Fruit fly (Drosophila melanogaster) whole organism, embryonic: ENCODE measurements around the gene nAChRalpha1.
A peak's percentile ranks its signal among the peaks of the same experiment; 100 is the strongest.

ENCODE experiments used
- Atf3 ChIP-seq: fragments of 200-800 bp; sonication (Bioruptor generic); optimal IDR thresholded peaks from 3 replicates; lab custom pipeline; 2016; ENCODE audit warnings: missing biosample characterization, missing genetic modification characterization
- B-H1 ChIP-seq: fragments of 200-800 bp; sonication (Bioruptor generic); IDR thresholded peaks from 3 replicates; pipeline ENCODE4 v1.3.6; 2022; ENCODE audit warnings: missing biosample characterization, missing genetic modification characterization
- Bgb ChIP-seq: fragments of 200-800 bp; sonication (Bioruptor generic); IDR thresholded peaks from 2 replicates; pipeline ENCODE4 v1.3.6; 2022; ENCODE audit warnings: missing biosample characterization, missing genetic modification characterization; ENCODE audit not compliant: partially characterized antibody
- CG10209 ChIP-seq: fragments of 200-800 bp; sonication (Bioruptor generic); optimal IDR thresholded peaks from 3 replicates; lab custom pipeline; 2017; ENCODE audit warnings: missing biosample characterization, mild to moderate bottlenecking, missing genetic modification characterization, missing genetic modification reagents
- CG11247 ChIP-seq: fragments of 200-800 bp; sonication (Bioruptor generic); IDR thresholded peaks from 2 replicates; pipeline ENCODE4 v1.3.6; 2022; ENCODE audit warnings: missing biosample characterization, missing genetic modification characterization
- CG13775 ChIP-seq: fragments of 200-800 bp; sonication (Bioruptor generic); optimal IDR thresholded peaks from 3 replicates; lab custom pipeline; 2017; ENCODE audit warnings: missing biosample characterization, mild to moderate bottlenecking, missing genetic modification characterization
- CG14860 ChIP-seq: fragments of 200-800 bp; sonication (Bioruptor generic); IDR thresholded peaks from 3 replicates; pipeline ENCODE4 v1.3.6; 2022; ENCODE audit warnings: missing biosample characterization, missing genetic modification characterization; ENCODE audit not compliant: partially characterized antibody
- CG15269 ChIP-seq: fragments of 200-800 bp; sonication (Bioruptor generic); optimal IDR thresholded peaks from 2 replicates; lab custom pipeline; 2018; ENCODE audit warnings: missing biosample characterization, mild to moderate bottlenecking, missing genetic modification characterization, moderate library complexity
- CG1832 ChIP-seq: fragments of 200-800 bp; sonication (Bioruptor generic); optimal IDR thresholded peaks from 2 replicates; lab custom pipeline; 2017; ENCODE audit warnings: missing biosample characterization, mild to moderate bottlenecking, missing genetic modification characterization, inconsistent platforms
- CG2199 ChIP-seq: fragments of 200-800 bp; sonication (Bioruptor generic); IDR thresholded peaks from 3 replicates; pipeline ENCODE4 v1.3.6; 2022; ENCODE audit warnings: missing biosample characterization, missing genetic modification characterization
- CG5180 ChIP-seq: fragments of 200-800 bp; sonication (Bioruptor generic); optimal IDR thresholded peaks from 3 replicates; lab custom pipeline; 2017; ENCODE audit warnings: missing biosample characterization, missing genetic modification characterization, mild to moderate bottlenecking, moderate library complexity, missing genetic modification reagents
- CG5245 ChIP-seq: fragments of 200-800 bp; sonication (Bioruptor generic); optimal IDR thresholded peaks from 3 replicates; lab custom pipeline; 2016; ENCODE audit warnings: missing biosample characterization, missing genetic modification characterization
- CG6175 ChIP-seq: fragments of 200-800 bp; sonication (Bioruptor generic); IDR thresholded peaks from 3 replicates; pipeline ENCODE4 v1.3.6; 2022; ENCODE audit warnings: missing biosample characterization, missing genetic modification characterization
- CG7271 ChIP-seq: fragments of 200-800 bp; sonication (Bioruptor generic); optimal IDR thresholded peaks from 2 replicates; lab custom pipeline; 2018; ENCODE audit warnings: missing biosample characterization, mild to moderate bottlenecking, missing genetic modification characterization, moderate library complexity
- Dek ChIP-seq: fragments of 200-800 bp; sonication (Bioruptor generic); optimal IDR thresholded peaks from 3 replicates; lab custom pipeline; 2019; ENCODE audit warnings: missing biosample characterization, mild to moderate bottlenecking, missing genetic modification characterization, moderate library complexity
- Ets65A ChIP-seq: fragments of 200-800 bp; sonication (Bioruptor generic); peaks from one replicate; lab custom pipeline; 2016; ENCODE audit warnings: missing biosample characterization, missing genetic modification characterization
- Hsf ChIP-seq: fragments of 200-800 bp; sonication (Bioruptor generic); optimal IDR thresholded peaks from 3 replicates; lab custom pipeline; 2016; ENCODE audit warnings: missing biosample characterization, missing genetic modification characterization
- Meics ChIP-seq: fragments of 200-800 bp; sonication (Bioruptor generic); optimal IDR thresholded peaks from 2 replicates; lab custom pipeline; 2017; ENCODE audit warnings: missing biosample characterization, mild to moderate bottlenecking, missing genetic modification characterization
- Mrtf ChIP-seq: fragments of 200-800 bp; sonication (Bioruptor generic); IDR thresholded peaks from 3 replicates; pipeline ENCODE4 v1.3.6; 2022; ENCODE audit warnings: missing biosample characterization, missing genetic modification characterization
- NC2β ChIP-seq: fragments of 200-800 bp; sonication (Bioruptor generic); optimal IDR thresholded peaks from 2 replicates; lab custom pipeline; 2016; ENCODE audit warnings: missing biosample characterization, missing genetic modification characterization
- Ptx1 ChIP-seq: fragments of 200-800 bp; sonication (Bioruptor generic); IDR thresholded peaks from 2 replicates; pipeline ENCODE4 v1.3.6; 2022; ENCODE audit warnings: missing biosample characterization, missing genetic modification characterization
- Sry-β ChIP-seq: fragments of 200-800 bp; sonication (Bioruptor generic); optimal IDR thresholded peaks from 2 replicates; lab custom pipeline; 2018; ENCODE audit warnings: missing biosample characterization, mild to moderate bottlenecking, missing genetic modification characterization, moderate library complexity
- dpn ChIP-seq, 2 experiments: fragments of 200-800 bp; sonication (Bioruptor generic); optimal IDR thresholded peaks; 3 replicates each; lab custom pipeline; 2016; ENCODE audit warnings: missing biosample characterization in 2 of 2, missing genetic modification characterization in 2 of 2
- exex ChIP-seq: fragments of 200-800 bp; sonication (Bioruptor generic); optimal IDR thresholded peaks from 4 replicates; lab custom pipeline; 2018; ENCODE audit warnings: missing biosample characterization, mild to moderate bottlenecking, missing genetic modification characterization, moderate library complexity
- jing ChIP-seq: fragments of 200-800 bp; sonication (Bioruptor generic); optimal IDR thresholded peaks from 2 replicates; lab custom pipeline; 2018; ENCODE audit warnings: missing biosample characterization, mild to moderate bottlenecking, missing genetic modification characterization
- jumu ChIP-seq: fragments of 200-800 bp; sonication (Bioruptor generic); optimal IDR thresholded peaks from 3 replicates; lab custom pipeline; 2016; ENCODE audit warnings: missing biosample characterization, missing genetic modification characterization
- mam ChIP-seq: fragments of 200-800 bp; sonication (Bioruptor generic); optimal IDR thresholded peaks from 3 replicates; lab custom pipeline; 2016; ENCODE audit warnings: missing biosample characterization, missing genetic modification characterization
- p53 ChIP-seq: fragments of 200-800 bp; sonication (Bioruptor generic); optimal IDR thresholded peaks from 2 replicates; lab custom pipeline; 2016; ENCODE audit warnings: missing biosample characterization, missing genetic modification characterization
- peb ChIP-seq: fragments of 200-800 bp; sonication (Bioruptor generic); IDR thresholded peaks from 2 replicates; pipeline ENCODE4 v1.3.6; 2022; ENCODE audit warnings: missing biosample characterization, missing genetic modification characterization
- schlank ChIP-seq: fragments of 200-800 bp; sonication (Bioruptor generic); optimal IDR thresholded peaks from 2 replicates; lab custom pipeline; 2018; ENCODE audit warnings: missing biosample characterization, mild to moderate bottlenecking, missing genetic modification characterization
- sug ChIP-seq: fragments of 200-800 bp; optimal IDR thresholded peaks from 2 replicates; lab custom pipeline; 2019; ENCODE audit warnings: missing biosample characterization, mild to moderate bottlenecking, missing genetic modification characterization, moderate library complexity
- tgo ChIP-seq: fragments of 200-800 bp; sonication (Bioruptor generic); IDR thresholded peaks from 3 replicates; pipeline ENCODE4 v1.3.6; 2022; ENCODE audit warnings: missing biosample characterization, missing genetic modification characterization
- tx ChIP-seq: fragments of 200-800 bp; sonication (Bioruptor generic); optimal IDR thresholded peaks from 2 replicates; lab custom pipeline; 2016; ENCODE audit warnings: missing biosample characterization, missing genetic modification characterization
- unc-4 ChIP-seq: fragments of 200-800 bp; sonication (Bioruptor generic); IDR thresholded peaks from 2 replicates; pipeline ENCODE4 v1.3.6; 2022; ENCODE audit warnings: missing biosample characterization, missing genetic modification characterization; ENCODE audit not compliant: partially characterized antibody
- zen2 ChIP-seq: fragments of 200-800 bp; sonication (Bioruptor generic); IDR thresholded peaks from 3 replicates; pipeline ENCODE4 v1.3.6; 2022; ENCODE audit warnings: missing biosample characterization, missing genetic modification characterization; ENCODE audit not compliant: partially characterized antibody
- zfh2 ChIP-seq: fragments of 200-800 bp; sonication (Bioruptor generic); optimal IDR thresholded peaks from 2 replicates; lab custom pipeline; 2016; ENCODE audit warnings: missing biosample characterization, missing genetic modification characterization

Gene nAChRalpha1

DNA sequence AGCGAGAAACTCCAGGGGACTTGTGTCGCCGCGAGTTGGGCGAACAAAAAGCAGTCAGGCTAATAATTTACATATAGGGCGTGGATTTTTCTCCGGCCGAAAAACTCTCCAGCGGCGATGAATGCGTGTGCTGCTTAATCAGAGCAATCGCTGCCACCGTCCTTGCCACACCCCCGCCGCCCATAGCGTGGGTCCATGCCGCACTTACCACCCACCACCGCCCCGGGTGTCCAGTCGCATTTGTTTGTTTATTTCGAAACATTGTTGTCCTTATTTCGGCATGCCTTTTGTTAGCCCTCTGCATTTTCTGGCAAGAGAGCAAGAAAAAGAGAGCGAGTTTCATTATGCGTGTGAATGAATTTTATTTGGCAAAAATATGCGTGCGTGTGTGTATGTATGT lies 890 bp upstream of the nAChRalpha1 start (continued):
- TF ChIP-seq CG15269 (tag; lab: Kevin White, UChicago) (no peak), NC2β (GFP tag; lab: Kevin White, UChicago) (no peak), B-H1 (GFP tag; lab: Robert Waterston, UW) (no peak), exex (no peak), peb (GFP tag; lab: Robert Waterston, UW) (no peak), Sry-β (GFP tag; lab: Kevin White, UChicago) (no peak), CG6175 (GFP tag; lab: Robert Waterston, UW) (no peak), mam (GFP tag; lab: Kevin White, UChicago) (no peak), Dek (tag; lab: Kevin White, UChicago) (no peak), dpn (GFP tag; optimal IDR thresholded peaks at IDR 0.05; lab: Kevin White, UChicago) (no peak), CG7271 (tag; lab: Kevin White, UChicago) (no peak), schlank (no peak), tx (no peak), CG14860 (GFP tag; lab: Robert Waterston, UW) (no peak), CG5180 (no peak), Mrtf (0 out of 3 replicates have a peak, but pooled peaks have one; percentile 10), sug (no peak), Bgb (GFP tag; lab: Robert Waterston, UW) (no peak), tgo (GFP tag; lab: Robert Waterston, UW) (no peak)
- TF ChIP-seq, all 482 proteins: peak for 8

DNA sequence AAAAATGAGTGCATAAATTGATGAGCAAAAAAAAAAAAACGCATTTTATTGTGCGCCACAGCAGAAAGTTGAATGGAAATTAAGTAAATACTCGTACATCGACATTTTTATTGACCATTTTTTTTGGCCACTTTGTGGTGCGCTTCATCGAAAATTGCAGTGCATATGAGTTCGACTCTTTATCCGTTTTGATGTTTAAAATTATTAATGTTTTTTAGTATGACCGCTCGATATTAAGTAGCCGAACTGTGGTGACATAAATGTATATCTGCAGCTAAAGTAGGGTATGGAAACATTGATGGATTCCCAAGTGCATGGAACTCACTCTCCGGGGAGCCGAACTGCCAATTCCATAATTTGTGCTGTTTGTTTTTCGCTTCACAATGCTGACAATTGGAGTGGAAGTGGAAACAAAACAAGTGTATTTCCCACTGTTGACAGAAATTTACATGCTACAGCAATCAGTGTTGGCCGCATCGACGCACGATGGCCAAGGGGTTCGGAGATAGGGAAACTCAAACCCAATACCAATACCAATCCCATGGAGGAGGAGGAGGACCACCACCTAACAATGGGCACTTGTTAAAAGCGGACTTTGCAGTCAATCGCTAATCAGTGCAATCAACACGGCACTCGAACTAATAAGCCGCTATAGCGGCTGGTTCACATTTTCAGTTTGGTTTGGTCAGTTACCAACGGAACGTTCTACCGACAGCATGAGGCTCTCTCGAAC lies 64.6 kb downstream of the nAChRalpha1 start, which contains the start of gene CG13616:
TSS of gene CG13616 (plus strand) at position 683 of the 733 bp plus-strand sequence.
- TF ChIP-seq Ets65A (peak; percentile 9), CG13775 (GFP tag; lab: Kevin White, UChicago) (no peak)

dm6 chr3R:24390239-24390638 lies 66.7 kb downstream of the nAChRalpha1 start, which contains the start of the genes CG5768 and CG13615:
CG5768 (minus strand) TSS chr3R:24390339.
CG13615 (plus strand) TSS chr3R:24390518.
- TF ChIP-seq zen2 (GFP tag; lab: Robert Waterston, UW) (no peak), CG5245 (GFP tag; lab: Kevin White, UChicago) (no peak), p53 (no peak), zfh2 (GFP tag; lab: Kevin White, UChicago) (no peak), CG1832 (no peak)

DNA sequence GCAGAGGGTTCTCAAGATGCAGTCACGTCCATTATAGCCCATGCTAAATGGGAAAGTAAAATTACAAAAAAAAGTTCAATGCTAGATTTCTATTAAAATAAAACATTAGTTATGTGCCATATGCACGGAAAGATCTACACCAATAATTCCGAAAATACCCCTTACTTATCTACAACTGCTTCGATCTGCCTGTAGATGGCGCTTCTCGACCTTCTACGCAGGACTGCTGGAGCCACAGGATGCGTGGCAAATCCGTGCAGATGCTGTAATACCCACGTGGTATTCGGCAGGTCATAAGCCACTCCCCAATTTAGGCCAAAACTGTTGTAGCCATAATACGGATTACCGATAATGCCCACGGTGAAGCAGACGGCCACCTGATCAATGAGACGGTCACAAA lies 70.5 kb downstream of the nAChRalpha1 start:
- TF ChIP-seq Atf3 (GFP tag; lab: Kevin White, UChicago) (no peak), sug (no peak), p53 (no peak), jing (GFP tag; lab: Kevin White, UChicago) (no peak), CG5245 (GFP tag; lab: Kevin White, UChicago) (no peak), Ptx1 (no peak), Meics (GFP tag; lab: Kevin White, UChicago) (no peak), CG2199 (no peak), unc-4 (GFP tag; lab: Robert Waterston, UW) (no peak), jumu (GFP tag; lab: Kevin White, UChicago) (no peak), CG11247 (no peak), Hsf (GFP tag; lab: Kevin White, UChicago) (no peak), CG10209 (GFP tag; lab: Kevin White, UChicago) (no peak)
- TF ChIP-seq, all 482 proteins: peak for 0
